Fruit fly (Drosophila melanogaster) whole organism, adult: ENCODE results near the gene kirre.

Source experiments
- CG11617 ChIP-seq: fragments of 200-800 bp; sonication (Bioruptor generic); optimal IDR thresholded peaks from 2 replicates; lab custom pipeline; 2017; ENCODE audit warnings: mild to moderate bottlenecking, missing biosample characterization, missing genetic modification reagents, missing genetic modification characterization
- CG12768 ChIP-seq: fragments of 200-800 bp; sonication (Bioruptor generic); optimal IDR thresholded peaks from 2 replicates; lab custom pipeline; 2017; ENCODE audit warnings: missing biosample characterization, missing genetic modification characterization, mild to moderate bottlenecking, moderate library complexity, missing genetic modification reagents
- CG14711 ChIP-seq: fragments of 200-800 bp; sonication (Bioruptor generic); optimal IDR thresholded peaks from 2 replicates; lab custom pipeline; 2018; ENCODE audit warnings: missing biosample characterization, mild to moderate bottlenecking, missing genetic modification characterization, moderate library complexity
- CG1620 ChIP-seq: fragments of 200-800 bp; sonication (Bioruptor generic); optimal IDR thresholded peaks from 2 replicates; lab custom pipeline; 2016; ENCODE audit warnings: missing biosample characterization, missing genetic modification characterization
- CG33017 ChIP-seq: fragments of 200-800 bp; sonication (Bioruptor generic); optimal IDR thresholded peaks from 2 replicates; lab custom pipeline; 2018; ENCODE audit warnings: missing biosample characterization, mild to moderate bottlenecking, missing genetic modification characterization, moderate library complexity
- CG5204 ChIP-seq: fragments of 200-800 bp; sonication (Bioruptor generic); optimal IDR thresholded peaks from 2 replicates; lab custom pipeline; 2016; ENCODE audit warnings: missing biosample characterization, missing genetic modification characterization
- CG7045 ChIP-seq: fragments of 200-800 bp; sonication (Bioruptor generic); optimal IDR thresholded peaks from 2 replicates; lab custom pipeline; 2017; ENCODE audit warnings: missing biosample characterization, mild to moderate bottlenecking, missing genetic modification characterization
- CG7101 ChIP-seq: fragments of 200-800 bp; sonication (Bioruptor generic); optimal IDR thresholded peaks from 2 replicates; lab custom pipeline; 2018; ENCODE audit warnings: missing biosample characterization, mild to moderate bottlenecking, missing genetic modification characterization, moderate library complexity
- Clk ChIP-seq: fragments of 200-800 bp; sonication (Bioruptor generic); optimal IDR thresholded peaks from 2 replicates; lab custom pipeline; 2017; ENCODE audit warnings: missing biosample characterization, missing genetic modification characterization
- Crg-1 ChIP-seq: fragments of 200-800 bp; sonication (Bioruptor generic); optimal IDR thresholded peaks from 2 replicates; lab custom pipeline; 2016; ENCODE audit warnings: missing biosample characterization, missing genetic modification characterization
- Hr96 ChIP-seq: fragments of 200-800 bp; sonication (Bioruptor generic); optimal IDR thresholded peaks from 2 replicates; lab custom pipeline; 2016; ENCODE audit warnings: missing biosample characterization, missing genetic modification characterization
- Mnt ChIP-seq: fragments of 200-800 bp; sonication (Bioruptor generic); optimal IDR thresholded peaks from 2 replicates; lab custom pipeline; 2016; ENCODE audit warnings: missing biosample characterization, mild to moderate bottlenecking, missing genetic modification characterization
- bab1 ChIP-seq: fragments of 200-800 bp; sonication (Bioruptor generic); optimal IDR thresholded peaks from 3 replicates; lab custom pipeline; 2019; ENCODE audit warnings: missing biosample characterization, mild to moderate bottlenecking, missing genetic modification characterization, moderate library complexity
- cic ChIP-seq: fragments of 200-800 bp; sonication (Bioruptor generic); optimal IDR thresholded peaks from 2 replicates; lab custom pipeline; 2017; ENCODE audit warnings: missing biosample characterization, mild to moderate bottlenecking, missing genetic modification characterization, moderate library complexity
- cnc ChIP-seq, 2 experiments: fragments of >200 bp; optimal IDR thresholded peaks; 2 replicates each; lab custom pipeline; 2017
- kay ChIP-seq: fragments of 200-800 bp; sonication (Bioruptor generic); peaks from one replicate; lab custom pipeline; 2016; ENCODE audit warnings: missing biosample characterization, missing genetic modification characterization, borderline replicate concordance
- ovo ChIP-seq: fragments of 200-800 bp; sonication (Bioruptor generic); optimal IDR thresholded peaks from 2 replicates; lab custom pipeline; 2016; ENCODE audit warnings: missing biosample characterization, missing genetic modification characterization
- pad ChIP-seq: fragments of 200-800 bp; sonication (Bioruptor generic); optimal IDR thresholded peaks from 3 replicates; lab custom pipeline; 2017; ENCODE audit warnings: missing biosample characterization, missing genetic modification characterization, mild to moderate bottlenecking, moderate library complexity, missing genetic modification reagents
- tj ChIP-seq: fragments of 200-800 bp; sonication (Bioruptor generic); optimal IDR thresholded peaks from 3 replicates; lab custom pipeline; 2017; ENCODE audit warnings: missing biosample characterization, mild to moderate bottlenecking, missing genetic modification characterization, moderate library complexity
- toe ChIP-seq: fragments of 200-800 bp; sonication (Bioruptor generic); optimal IDR thresholded peaks from 2 replicates; lab custom pipeline; 2016; ENCODE audit warnings: missing biosample characterization, missing genetic modification characterization

Gene kirre

dm6 chrX:3083290-3083689 lies 343.1 kb downstream of the kirre start:
- TF ChIP-seq CG11617 (GFP tag; lab: Kevin White, UChicago) (no peak), CG7101 (tag; lab: Kevin White, UChicago) (no peak), Crg-1 (GFP tag; lab: Kevin White, UChicago) (no peak)

- TF ChIP-seq cnc (optimal IDR thresholded peaks at IDR 0.05; lab: Kevin White, UChicago) (no peak), Mnt (GFP tag; lab: Kevin White, UChicago) (no peak), CG1620 (no peak), CG11617 (GFP tag; lab: Kevin White, UChicago) (no peak), Hr96 (no peak), CG7045 (GFP tag; lab: Kevin White, UChicago) (no peak)
Observed at dm6 chrX:3085839-3086238, 345.7 kb downstream of the kirre start.

dm6 chrX:3087114-3087513 lies 346.9 kb downstream of the kirre start:
- TF ChIP-seq CG33017: no peak
- no peak for TF ChIP-seq CG12768 (GFP tag; lab: Kevin White, UChicago)
- no peak for TF ChIP-seq CG1620

- no peak for TF ChIP-seq CG5204 (GFP tag; lab: Kevin White, UChicago)
- no peak for TF ChIP-seq CG7101 (tag; lab: Kevin White, UChicago)
- no peak for TF ChIP-seq bab1 (GFP tag; lab: Kevin White, UChicago)
- no peak for TF ChIP-seq CG33017
- TF ChIP-seq toe: no peak
- TF ChIP-seq cic (GFP tag; lab: Kevin White, UChicago): no peak
- TF ChIP-seq cnc (optimal IDR thresholded peaks at IDR 0.05; lab: Kevin White, UChicago): no peak
- TF ChIP-seq CG7045 (GFP tag; lab: Kevin White, UChicago): no peak
- TF ChIP-seq tj (GFP tag; lab: Kevin White, UChicago): no peak
- no peak for TF ChIP-seq ovo (GFP tag; lab: Kevin White, UChicago)
- no peak for TF ChIP-seq Clk
- no peak for TF ChIP-seq CG14711 (tag; lab: Kevin White, UChicago)
- no peak for TF ChIP-seq Hr96
- no peak for TF ChIP-seq kay
- no peak for TF ChIP-seq pad (GFP tag; lab: Kevin White, UChicago)
- TF ChIP-seq CG11617 (GFP tag; lab: Kevin White, UChicago): no peak
Observed at dm6 chrX:3090930-3091329, 350.7 kb downstream of the kirre start.

dm6 chrX:3096324-3096723 lies 356.1 kb downstream of the kirre start:
- no peak for TF ChIP-seq CG1620
- TF ChIP-seq kay: no peak
- no peak for TF ChIP-seq cic (GFP tag; lab: Kevin White, UChicago)
- no peak for TF ChIP-seq ovo (GFP tag; lab: Kevin White, UChicago)
- TF ChIP-seq bab1 (GFP tag; lab: Kevin White, UChicago): no peak
- no peak for TF ChIP-seq Hr96
- TF ChIP-seq CG12768 (GFP tag; lab: Kevin White, UChicago): no peak
- TF ChIP-seq CG14711 (tag; lab: Kevin White, UChicago): no peak
- no peak for TF ChIP-seq CG5204 (GFP tag; lab: Kevin White, UChicago)
- no peak for TF ChIP-seq CG11617 (GFP tag; lab: Kevin White, UChicago)
- TF ChIP-seq Crg-1 (GFP tag; lab: Kevin White, UChicago): no peak
- no peak for TF ChIP-seq cnc (optimal IDR thresholded peaks at IDR 0.05; lab: Kevin White, UChicago)
- TF ChIP-seq tj (GFP tag; lab: Kevin White, UChicago): no peak
- no peak for TF ChIP-seq CG33017
- TF ChIP-seq CG7045 (GFP tag; lab: Kevin White, UChicago): no peak
- TF ChIP-seq toe: no peak
- TF ChIP-seq CG7101 (tag; lab: Kevin White, UChicago): no peak
- no peak for TF ChIP-seq pad (GFP tag; lab: Kevin White, UChicago)
- TF ChIP-seq Mnt (GFP tag; lab: Kevin White, UChicago): no peak

- TF ChIP-seq CG7101 (tag; lab: Kevin White, UChicago): peak; percentile 5
- TF ChIP-seq toe: no peak
- TF ChIP-seq tj (GFP tag; lab: Kevin White, UChicago): peak; percentile 47
Observed at dm6 chrX:3097008-3097407, 356.8 kb downstream of the kirre start.

dm6 chrX:3099161-3099912 lies 359.2 kb downstream of the kirre start:
- TF ChIP-seq ovo (GFP tag; lab: Kevin White, UChicago): no peak
- TF ChIP-seq pad (GFP tag; lab: Kevin White, UChicago): peak; percentile 1
- TF ChIP-seq CG33017: no peak
- TF ChIP-seq CG5204 (GFP tag; lab: Kevin White, UChicago): no peak

- TF ChIP-seq CG33017 (no peak), pad (GFP tag; lab: Kevin White, UChicago) (no peak), CG11617 (GFP tag; lab: Kevin White, UChicago) (no peak), bab1 (GFP tag; lab: Kevin White, UChicago) (no peak), ovo (GFP tag; lab: Kevin White, UChicago) (no peak)
Observed at dm6 chrX:3099913-3100275, 359.7 kb downstream of the kirre start.
